Fruit fly (Drosophila melanogaster): ENCODE measurements around the gene CG12986.
A peak's percentile ranks its signal among the peaks of the same experiment; 100 is the strongest.

CG12986 gene

DNA sequence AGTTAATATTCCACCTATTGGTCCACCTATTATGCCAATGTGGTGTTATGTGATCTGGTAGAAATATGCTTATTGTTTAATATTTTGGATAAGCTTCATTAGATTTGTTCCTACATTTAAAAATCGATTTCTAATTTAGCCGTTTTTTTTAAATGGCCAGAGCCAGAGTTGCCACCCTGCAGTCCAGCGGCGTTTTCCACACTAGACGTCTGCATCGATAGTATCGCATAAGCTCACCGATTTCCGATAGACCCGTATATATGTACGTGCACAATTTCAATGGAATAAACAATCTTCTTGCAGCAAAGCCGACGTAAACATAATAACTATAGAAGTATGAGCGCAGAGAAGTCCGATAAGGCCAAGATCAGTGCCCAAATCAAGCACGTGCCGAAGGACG, 22.4 kb upstream of the CG12986 start, which contains the start of gene Taf9 (continued):
- TF ChIP-seq gsb-n (tag; optimal IDR thresholded peaks at IDR 0.05) (no peak), stwl (tag; optimal IDR thresholded peaks at IDR 0.05) (peak; percentile 49), ato (GFP tag; IDR thresholded peaks at IDR 0.05; ENCODE audit: partially characterized antibody) (peak; percentile 61; the same call in 1 of the 2 replicates), ranshi (GFP tag; IDR thresholded peaks at IDR 0.05) (no peak), CG6175 (GFP tag; IDR thresholded peaks at IDR 0.05) (no peak), Lhr (GFP tag; optimal IDR thresholded peaks at IDR 0.05) (no peak), schlank (tag; optimal IDR thresholded peaks at IDR 0.05) (no peak), Hmr (GFP tag; optimal IDR thresholded peaks at IDR 0.05) (no peak), Dip3 (GFP tag; optimal IDR thresholded peaks at IDR 0.05) (no peak), CG2120 (GFP tag; optimal IDR thresholded peaks at IDR 0.05) (peak; percentile 12), unc-4 (GFP tag; IDR thresholded peaks at IDR 0.05; ENCODE audit: partially characterized antibody) (peak; percentile 89), CG11085 (GFP tag; IDR thresholded peaks at IDR 0.05) (no peak), CG11504 (tag; optimal IDR thresholded peaks at IDR 0.05) (no peak), CG31441 (GFP tag; IDR thresholded peaks at IDR 0.05) (no peak), CG6765 (GFP tag; optimal IDR thresholded peaks at IDR 0.05) (no peak), h (optimal IDR thresholded peaks at IDR 0.05) (no peak), sima (GFP tag; optimal IDR thresholded peaks at IDR 0.05) (no peak), Rx (GFP tag; IDR thresholded peaks at IDR 0.05) (no peak), inv (GFP tag; IDR thresholded peaks at IDR 0.05; ENCODE audit: partially characterized antibody) (peak; percentile 75), CG6654 (GFP tag; optimal IDR thresholded peaks at IDR 0.05) (no peak), sens-2 (GFP tag; IDR thresholded peaks at IDR 0.05) (no peak), Taf1 (GFP tag; IDR thresholded peaks at IDR 0.05) (no peak), CG10979 (tag; optimal IDR thresholded peaks at IDR 0.05) (no peak), HmgZ (tag; optimal IDR thresholded peaks at IDR 0.05) (peak; percentile 16), CG13296 (GFP tag; optimal IDR thresholded peaks at IDR 0.05) (no peak), ab (GFP tag; optimal IDR thresholded peaks at IDR 0.05) (no peak), CG1233 (GFP tag; optimal IDR thresholded peaks at IDR 0.05) (no peak), CG4360 (GFP tag; IDR thresholded peaks at IDR 0.05) (no peak), D19A (tag; optimal IDR thresholded peaks at IDR 0.05) (no peak), knrl (GFP tag; IDR thresholded peaks at IDR 0.05; ENCODE audit: partially characterized antibody) (peak; percentile 81), pum (GFP tag; optimal IDR thresholded peaks at IDR 0.05) (no peak), sisA (GFP tag; IDR thresholded peaks at IDR 0.05) (no peak), CG6854 (GFP tag; optimal IDR thresholded peaks at IDR 0.05) (no peak), CG10565 (GFP tag; optimal IDR thresholded peaks at IDR 0.05) (no peak), chinmo (GFP tag; IDR thresholded peaks at IDR 0.05; ENCODE audit: partially characterized antibody) (peak; percentile 94), CG4424 (GFP tag; optimal IDR thresholded peaks at IDR 0.05) (no peak), Myb (GFP tag; optimal IDR thresholded peaks at IDR 0.05) (peak; percentile 97), Adf1 (GFP tag; IDR thresholded peaks at IDR 0.05) (no peak), crp (GFP tag; optimal IDR thresholded peaks at IDR 0.05) (peak in 1 of 2 experiments; percentile 26), Neu2 (GFP tag; optimal IDR thresholded peaks at IDR 0.05; ENCODE audit: borderline replicate concordance) (no peak), CG2116 (GFP tag; optimal IDR thresholded peaks at IDR 0.05) (peak; percentile 42), lov (optimal IDR thresholded peaks at IDR 0.05) (no peak), lov (GFP tag; IDR thresholded peaks at IDR 0.05) (no peak), CG42726 (GFP tag; IDR thresholded peaks at IDR 0.05; ENCODE audit: partially characterized antibody) (peak; percentile 88; the same call in 1 of the 2 replicates), ewg (GFP tag; optimal IDR thresholded peaks at IDR 0.05) (no peak), hkb (optimal IDR thresholded peaks at IDR 0.05) (no peak), hkb (GFP tag; IDR thresholded peaks at IDR 0.05) (no peak), CG9932 (GFP tag; IDR thresholded peaks at IDR 0.05) (peak; percentile 31; the same call in 1 of the 2 replicates), nerfin-2 (GFP tag; IDR thresholded peaks at IDR 0.05; ENCODE audit: partially characterized antibody) (peak; percentile 84), CG15011 (GFP tag; optimal IDR thresholded peaks at IDR 0.05) (no peak), Scr (GFP tag; IDR thresholded peaks at IDR 0.05; ENCODE audit: partially characterized antibody) (peak; percentile 86), CG4820 (GFP tag; optimal IDR thresholded peaks at IDR 0.05) (no peak)
